Worm (Caenorhabditis elegans) whole organism, L4 larva: ENCODE results near the gene C05D9.7.
A peak's percentile ranks its signal among the peaks of the same experiment; 100 is the strongest.

Experiments used
- D1046.2 ChIP-seq: fragments of 200-800 bp; sonication (Bioruptor generic); IDR thresholded peaks from 2 replicates; pipeline ENCODE4 v1.3.6; 2022; ENCODE audit warnings: missing genetic modification characterization, missing compliant biosample characterization
- F49E8.2 ChIP-seq: sonication (generic microtip); optimal IDR thresholded peaks from 2 replicates; lab custom pipeline; 2016; ENCODE audit warnings: missing compliant biosample characterization, mild to moderate bottlenecking, missing genetic modification characterization, borderline replicate concordance
- R02D3.7 ChIP-seq: fragments of 150-350 bp; sonication (generic microtip); optimal IDR thresholded peaks from 3 replicates; lab custom pipeline; 2014; ENCODE audit warnings: missing biosample characterization, missing genetic modification characterization
- T20F7.1 ChIP-seq: fragments of 200-800 bp; sonication (Bioruptor generic); optimal IDR thresholded peaks from 2 replicates; lab custom pipeline; 2018; ENCODE audit warnings: mild to moderate bottlenecking, missing genetic modification characterization, missing compliant biosample characterization
- Y105C5A.15 ChIP-seq: fragments of 200-800 bp; sonication (Bioruptor generic); IDR thresholded peaks from 2 replicates; pipeline ENCODE4 v1.3.6; 2022; ENCODE audit warnings: missing genetic modification characterization, missing compliant biosample characterization
- Y75B8A.6 ChIP-seq: fragments of 200-800 bp; sonication (Bioruptor generic); IDR thresholded peaks from 2 replicates; pipeline ENCODE4 v1.3.6; 2022; ENCODE audit warnings: missing genetic modification reagents, missing genetic modification characterization, missing compliant biosample characterization
- ZK337.2 ChIP-seq: fragments of 200-800 bp; sonication (Bioruptor generic); IDR thresholded peaks from 2 replicates; pipeline ENCODE4 v1.3.6; 2022; ENCODE audit warnings: missing genetic modification reagents, missing genetic modification characterization, missing compliant biosample characterization
- aha-1 ChIP-seq: fragments of 150-350 bp; peaks from one replicate; lab custom pipeline; 2014; ENCODE audit warnings: missing biosample characterization, missing genetic modification characterization
- ama-1 ChIP-seq: fragments of 150-350 bp; optimal IDR thresholded peaks from 2 replicates; lab custom pipeline; 2014; ENCODE audit warnings: inconsistent platforms, mixed read lengths
- arid-1 ChIP-seq: fragments of 200-800 bp; sonication (Bioruptor generic); conservative IDR thresholded peaks from 2 replicates; pipeline ENCODE4 v1.3.6; 2022; ENCODE audit warnings: missing genetic modification reagents, missing genetic modification characterization, missing compliant biosample characterization
- ceh-28 ChIP-seq: fragments of 150-350 bp; optimal IDR thresholded peaks from 2 replicates; lab custom pipeline; 2014; ENCODE audit warnings: missing biosample characterization, missing genetic modification reagents, missing genetic modification characterization
- ceh-82 ChIP-seq: sonication (generic microtip); optimal IDR thresholded peaks from 2 replicates; lab custom pipeline; 2017; ENCODE audit warnings: missing biosample characterization, missing genetic modification characterization
- ces-1 ChIP-seq: fragments of 150-350 bp; sonication (generic microtip); optimal IDR thresholded peaks from 4 replicates; lab custom pipeline; 2014; ENCODE audit warnings: missing biosample characterization, missing genetic modification reagents, missing genetic modification characterization
- daf-12 ChIP-seq: fragments of 150-350 bp; optimal IDR thresholded peaks from 2 replicates; lab custom pipeline; 2014; ENCODE audit warnings: missing biosample characterization, missing genetic modification reagents, missing genetic modification characterization
- daf-16 ChIP-seq, 3 experiments: sonication (generic microtip); optimal IDR thresholded peaks; 2 replicates each; lab custom pipeline; 2016 to 2017; ENCODE audit warnings: missing genetic modification characterization in 3 of 3, missing genetic modification reagents in 3 of 3, mild to moderate bottlenecking in 2 of 3, missing compliant biosample characterization in 2 of 3, missing biosample characterization in 1 of 3, moderate library complexity in 1 of 3
- daf-8 ChIP-seq: fragments of 200-800 bp; sonication (Bioruptor generic); IDR thresholded peaks from 2 replicates; pipeline ENCODE4 v1.3.6; 2022; ENCODE audit warnings: missing genetic modification characterization, missing compliant biosample characterization
- dmd-6 ChIP-seq: fragments of 200-800 bp; sonication (Bioruptor generic); IDR thresholded peaks from 2 replicates; pipeline ENCODE4 v1.3.6; 2022; ENCODE audit warnings: missing genetic modification reagents, missing genetic modification characterization, missing compliant biosample characterization
- dpl-1 ChIP-seq: fragments of 150-350 bp; optimal IDR thresholded peaks from 2 replicates; lab custom pipeline; 2014; ENCODE audit warnings: missing biosample characterization, missing genetic modification reagents, missing genetic modification characterization
- duxl-1 ChIP-seq: sonication (generic microtip); optimal IDR thresholded peaks from 2 replicates; lab custom pipeline; 2016; ENCODE audit warnings: mild to moderate bottlenecking, missing genetic modification characterization, moderate library complexity, missing compliant biosample characterization; ENCODE audit not compliant: poor library complexity
- dve-1 ChIP-seq: sonication (generic microtip); optimal IDR thresholded peaks from 2 replicates; lab custom pipeline; 2017; ENCODE audit warnings: antibody characterized with exemption, mild to moderate bottlenecking, missing genetic modification characterization, missing compliant biosample characterization; ENCODE audit not compliant: insufficient read depth
- fkh-10 ChIP-seq: fragments of 150-350 bp; optimal IDR thresholded peaks from 2 replicates; lab custom pipeline; 2014; ENCODE audit warnings: missing biosample characterization, missing genetic modification reagents, missing genetic modification characterization
- hlh-11 ChIP-seq: fragments of 200-800 bp; sonication (Bioruptor generic); optimal IDR thresholded peaks from 2 replicates; lab custom pipeline; 2018; ENCODE audit warnings: mild to moderate bottlenecking, missing genetic modification characterization, missing compliant biosample characterization
- hlh-30 ChIP-seq: sonication (generic microtip); optimal IDR thresholded peaks from 2 replicates; lab custom pipeline; 2017; ENCODE audit warnings: antibody characterized with exemption, mild to moderate bottlenecking, missing genetic modification characterization, missing compliant biosample characterization; ENCODE audit not compliant: insufficient read depth
- hmg-1.1 ChIP-seq: fragments of 200-800 bp; sonication (Bioruptor generic); IDR thresholded peaks from 2 replicates; pipeline ENCODE4 v1.3.6; 2022; ENCODE audit warnings: missing genetic modification reagents, missing genetic modification characterization, missing compliant biosample characterization
- jun-1 ChIP-seq: fragments of 150-350 bp; optimal IDR thresholded peaks from 2 replicates; lab custom pipeline; 2014; ENCODE audit warnings: missing biosample characterization, missing genetic modification reagents, missing genetic modification characterization
- lin-29 ChIP-seq: fragments of 200-800 bp; sonication (Bioruptor generic); IDR thresholded peaks from 2 replicates; pipeline ENCODE4 v1.3.6; 2022; ENCODE audit warnings: missing genetic modification reagents, missing genetic modification characterization, missing compliant biosample characterization
- lsy-2 ChIP-seq, 2 experiments: fragments of 150-350 bp in 1 of 2; sonication (generic microtip) in 1 of 2; optimal IDR thresholded peaks; 2 replicates each; lab custom pipeline; 2014 to 2017; ENCODE audit warnings: missing biosample characterization in 2 of 2, missing genetic modification characterization in 2 of 2
- madf-9 ChIP-seq: fragments of 200-800 bp; sonication (Bioruptor generic); conservative IDR thresholded peaks from 2 replicates; pipeline ENCODE4 v1.3.6; 2022; ENCODE audit warnings: missing genetic modification reagents, missing genetic modification characterization, missing compliant biosample characterization
- mdt-29 ChIP-seq: fragments of 200-800 bp; sonication (Bioruptor generic); IDR thresholded peaks from 2 replicates; pipeline ENCODE4 v1.3.6; 2022; ENCODE audit warnings: missing genetic modification reagents, missing genetic modification characterization, missing compliant biosample characterization
- mes-2 ChIP-seq: sonication (generic microtip); optimal IDR thresholded peaks from 2 replicates; lab custom pipeline; 2016; ENCODE audit warnings: missing genotype, mild to moderate bottlenecking, missing genetic modification characterization, missing compliant biosample characterization; ENCODE audit not compliant: poor library complexity, severe bottlenecking
- mxl-2 ChIP-seq: fragments of 200-800 bp; sonication (Bioruptor generic); conservative IDR thresholded peaks from 2 replicates; pipeline ENCODE4 v1.3.6; 2022; ENCODE audit warnings: missing genetic modification reagents, missing genetic modification characterization, missing compliant biosample characterization
- mxl-3 ChIP-seq: fragments of 200-800 bp; sonication (Bioruptor generic); optimal IDR thresholded peaks from 2 replicates; lab custom pipeline; 2018; ENCODE audit warnings: mild to moderate bottlenecking, missing genetic modification characterization, missing compliant biosample characterization
- nhr-11 ChIP-seq: fragments of 150-350 bp; optimal IDR thresholded peaks from 2 replicates; lab custom pipeline; 2014; ENCODE audit warnings: missing biosample characterization, missing genetic modification characterization
- nhr-28 ChIP-seq: fragments of 150-350 bp; optimal IDR thresholded peaks from 2 replicates; lab custom pipeline; 2014; ENCODE audit warnings: missing biosample characterization, missing genetic modification characterization
- nhr-48 ChIP-seq: sonication (generic microtip); optimal IDR thresholded peaks from 2 replicates; lab custom pipeline; 2016; ENCODE audit warnings: mild to moderate bottlenecking, missing genetic modification characterization, missing compliant biosample characterization
- nhr-6 ChIP-seq: fragments of 150-350 bp; optimal IDR thresholded peaks from 2 replicates; lab custom pipeline; 2014; ENCODE audit warnings: missing biosample characterization, missing genetic modification characterization
- php-3 ChIP-seq: fragments of 200-800 bp; sonication (Bioruptor generic); IDR thresholded peaks from 2 replicates; pipeline ENCODE4 v1.3.6; 2022; ENCODE audit warnings: missing genetic modification reagents, missing genetic modification characterization, missing compliant biosample characterization
- pqm-1 ChIP-seq: sonication (generic microtip); optimal IDR thresholded peaks from 2 replicates; lab custom pipeline; 2017; ENCODE audit warnings: missing biosample characterization, missing genetic modification characterization
- set-16 ChIP-seq: fragments of 200-800 bp; sonication (Bioruptor generic); IDR thresholded peaks from 2 replicates; pipeline ENCODE4 v1.3.6; 2022; ENCODE audit warnings: missing genetic modification reagents, missing genetic modification characterization, missing compliant biosample characterization
- snpc-1.2 ChIP-seq: fragments of 200-800 bp; sonication (Bioruptor generic); IDR thresholded peaks from 2 replicates; pipeline ENCODE4 v1.3.6; 2022; ENCODE audit warnings: missing genetic modification reagents, missing genetic modification characterization, missing compliant biosample characterization
- snpc-4 ChIP-seq: fragments of 150-350 bp; optimal IDR thresholded peaks from 2 replicates; lab custom pipeline; 2014; ENCODE audit warnings: missing biosample characterization, missing genetic modification characterization
- tra-1 ChIP-seq: fragments of 200-800 bp; sonication (Bioruptor generic); IDR thresholded peaks from 2 replicates; pipeline ENCODE4 v1.3.6; 2022; ENCODE audit warnings: missing genetic modification reagents, missing genetic modification characterization, missing compliant biosample characterization
- unc-39 ChIP-seq: sonication (generic microtip); optimal IDR thresholded peaks from 2 replicates; lab custom pipeline; 2017; ENCODE audit warnings: missing biosample characterization, missing genetic modification characterization
- vab-7 ChIP-seq: fragments of 200-800 bp; sonication (Bioruptor generic); IDR thresholded peaks from 2 replicates; pipeline ENCODE4 v1.3.6; 2022; ENCODE audit warnings: missing genetic modification reagents, missing genetic modification characterization, missing compliant biosample characterization
- zfp-3 ChIP-seq: fragments of 200-800 bp; sonication (Bioruptor generic); conservative IDR thresholded peaks from 2 replicates; pipeline ENCODE4 v1.3.6; 2022; ENCODE audit warnings: missing genetic modification reagents, missing genetic modification characterization, missing compliant biosample characterization
- ztf-11 ChIP-seq: fragments of 150-350 bp; optimal IDR thresholded peaks from 2 replicates; lab custom pipeline; 2014; ENCODE audit warnings: missing biosample characterization, missing genetic modification characterization

The C05D9.7 gene

ce11 chrX:1126207-1126606, 7.0 kb upstream of the C05D9.7 start:
- TF ChIP-seq arid-1 (GFP tag; lab: Robert Waterston, UW) (no peak), php-3 (no peak), fkh-10 (no peak), mdt-29 (GFP tag; lab: Robert Waterston, UW) (no peak), nhr-28 (peak; percentile 74), dmd-6 (peak; percentile 52), madf-9 (GFP tag; lab: Robert Waterston, UW) (no peak), pqm-1 (tag; lab: Kevin White, UChicago) (peak; percentile 11), snpc-1.2 (GFP tag; lab: Robert Waterston, UW) (no peak), aha-1 (peak; percentile 35), set-16 (GFP tag; lab: Robert Waterston, UW) (no peak), nhr-6 (tag; lab: Kevin White, UChicago) (peak; percentile 61), ceh-28 (no peak), ztf-11 (no peak)

ce11 chrX:1125426-1125825, 6.2 kb upstream of the C05D9.7 start, which contains the start of gene lmp-2:
Gene lmp-2 (plus strand): TSS chrX:1125615.
- no peak for TF ChIP-seq lin-29 (GFP tag; lab: Robert Waterston, UW)
- no peak for TF ChIP-seq lsy-2 (tag; optimal IDR thresholded peaks at IDR 0.05; lab: Kevin White, UChicago)
- no peak for TF ChIP-seq D1046.2 (GFP tag; lab: Robert Waterston, UW)
- no peak for TF ChIP-seq hmg-1.1 (GFP tag; lab: Robert Waterston, UW)
- TF ChIP-seq hlh-11 (tag; lab: Kevin White, UChicago): peak; percentile 42
- no peak for TF ChIP-seq ceh-82 (tag; lab: Kevin White, UChicago)
- peak; percentile 73 for TF ChIP-seq nhr-28
- TF ChIP-seq unc-39 (tag; lab: Kevin White, UChicago): no peak
- TF ChIP-seq vab-7 (GFP tag; lab: Robert Waterston, UW): no peak
- TF ChIP-seq php-3: peak; percentile 88
- TF ChIP-seq dve-1 (tag; lab: Kevin White, UChicago): peak; percentile 62
- TF ChIP-seq daf-16 (GFP tag; optimal IDR thresholded peaks at IDR 0.05; lab: Kevin White, UChicago): no peak
- TF ChIP-seq daf-16 (tag; optimal IDR thresholded peaks at IDR 0.05; lab: Kevin White, UChicago): peak; percentile 93
- TF ChIP-seq pqm-1 (tag; lab: Kevin White, UChicago): peak; percentile 83

ce11 chrX:1124146-1124545, 4.9 kb upstream of the C05D9.7 start, which contains the start of gene C05D9.9:
Gene C05D9.9 (minus strand): TSS chrX:1124246.
- TF ChIP-seq aha-1 (peak; percentile 88), tra-1 (0 out of 2 replicates have a peak, but pooled peaks have one; percentile 10), pqm-1 (tag; lab: Kevin White, UChicago) (no peak), jun-1 (tag; lab: Kevin White, UChicago) (no peak), mxl-2 (GFP tag; lab: Robert Waterston, UW) (no peak), lsy-2 (tag; optimal IDR thresholded peaks at IDR 0.05; lab: Kevin White, UChicago) (no peak), dpl-1 (GFP tag; lab: Kevin White, UChicago) (no peak), dmd-6 (peak; percentile 34; the same call in 1 of the 2 replicates), mes-2 (tag; lab: Kevin White, UChicago) (no peak), mxl-3 (no peak), duxl-1 (no peak), ces-1 (GFP tag; lab: Kevin White, UChicago) (no peak), daf-8 (no peak), ama-1 (lab: Kevin White, UChicago) (no peak), hlh-30 (tag; lab: Kevin White, UChicago) (peak; percentile 2)
- TF ChIP-seq, all 104 proteins: peak for 4

ce11 chrX:1123471-1123870, 4.3 kb upstream of the C05D9.7 start:
- TF ChIP-seq Y105C5A.15 (GFP tag; lab: Robert Waterston, UW) (no peak), T20F7.1 (GFP tag; lab: Kevin White, UChicago) (no peak), pqm-1 (tag; lab: Kevin White, UChicago) (no peak), Y75B8A.6 (no peak), D1046.2 (GFP tag; lab: Robert Waterston, UW) (no peak), zfp-3 (GFP tag; lab: Robert Waterston, UW) (no peak), ZK337.2 (GFP tag; lab: Robert Waterston, UW) (no peak), daf-12 (tag; lab: Kevin White, UChicago) (no peak), R02D3.7 (no peak), nhr-11 (tag; lab: Kevin White, UChicago) (no peak), snpc-4 (tag; lab: Kevin White, UChicago) (no peak), F49E8.2 (tag; lab: Kevin White, UChicago) (no peak), dpl-1 (GFP tag; lab: Kevin White, UChicago) (no peak), nhr-48 (tag; lab: Kevin White, UChicago) (no peak), set-16 (GFP tag; lab: Robert Waterston, UW) (no peak)
